Worm (Caenorhabditis elegans) whole organism, midembryonic: ENCODE data around the gene F10G7.10.

ENCODE experiments used
- T22C8.4 ChIP-seq: fragments of 200-800 bp; sonication (Bioruptor generic); IDR thresholded peaks from 2 replicates; pipeline ENCODE4 v1.3.6; 2022; ENCODE audit warnings: missing genetic modification characterization, missing compliant biosample characterization
- cog-1 ChIP-seq: sonication (generic microtip); optimal IDR thresholded peaks from 2 replicates; lab custom pipeline; 2016; ENCODE audit warnings: missing genetic modification characterization, missing compliant biosample characterization
- flt-1 ChIP-seq: fragments of 200-800 bp; sonication (Bioruptor generic); IDR thresholded peaks from 2 replicates; pipeline ENCODE4 v1.3.6; 2022; ENCODE audit warnings: missing genetic modification characterization, missing compliant biosample characterization
- klf-2 ChIP-seq: fragments of 200-800 bp; sonication (Bioruptor generic); conservative IDR thresholded peaks from 2 replicates; pipeline ENCODE4 v1.3.6; 2022; ENCODE audit warnings: missing genetic modification reagents, missing genetic modification characterization, missing compliant biosample characterization
- med-1 ChIP-seq: sonication (generic microtip); optimal IDR thresholded peaks from 2 replicates; lab custom pipeline; 2017; ENCODE audit warnings: missing genetic modification characterization, mild to moderate bottlenecking, missing compliant biosample characterization, antibody characterized with exemption, missing genetic modification reagents; ENCODE audit not compliant: insufficient read depth
- ref-1 ChIP-seq: fragments of 200-800 bp; sonication (Bioruptor generic); conservative IDR thresholded peaks from 2 replicates; pipeline ENCODE4 v1.3.6; 2022; ENCODE audit warnings: missing genetic modification reagents, missing genetic modification characterization, missing compliant biosample characterization
- tab-1 ChIP-seq: fragments of 200-800 bp; sonication (Bioruptor generic); IDR thresholded peaks from 2 replicates; pipeline ENCODE4 v1.3.6; 2022; ENCODE audit warnings: missing genetic modification characterization, missing compliant biosample characterization
- ztf-23 ChIP-seq: fragments of 200-800 bp; sonication (Bioruptor generic); IDR thresholded peaks from 2 replicates; pipeline ENCODE4 v1.3.6; 2022; ENCODE audit warnings: missing genetic modification reagents, missing genetic modification characterization, missing compliant biosample characterization
- ztf-29 ChIP-seq: fragments of 200-800 bp; sonication (Bioruptor generic); IDR thresholded peaks from 2 replicates; pipeline ENCODE4 v1.3.6; 2022; ENCODE audit warnings: missing genetic modification reagents, missing genetic modification characterization, missing compliant biosample characterization

Gene F10G7.10

DNA sequence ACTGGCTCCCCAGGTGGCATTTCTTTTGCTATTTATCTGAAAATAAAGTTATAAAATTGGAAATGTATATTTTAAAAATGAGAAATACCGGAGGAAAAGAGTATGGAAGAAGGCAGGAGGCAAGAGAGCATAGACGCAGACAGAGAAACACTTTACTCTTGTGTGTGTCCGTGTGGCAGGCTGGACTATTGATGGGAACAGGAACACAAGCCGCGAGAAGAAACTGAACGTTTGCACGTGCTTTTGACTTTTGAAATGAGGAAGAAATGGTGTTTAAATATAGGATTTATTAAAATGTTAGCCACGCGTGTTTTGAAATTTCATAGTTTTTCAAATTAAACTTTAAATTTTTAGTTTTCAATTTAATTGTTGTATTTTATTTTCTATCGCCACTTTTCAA lies at the start of gene F10G7.10:
TSS of gene F10G7.10 (minus strand) at position 145 of the 400 bp plus-strand sequence.
- TF ChIP-seq ztf-29 (GFP tag; lab: Robert Waterston, UW) (no peak), klf-2 (no peak), flt-1 (GFP tag; lab: Robert Waterston, UW) (no peak), cog-1 (tag; lab: Kevin White, UChicago) (no peak), ref-1 (GFP tag; lab: Robert Waterston, UW) (no peak), T22C8.4 (no peak), tab-1 (no peak), med-1 (GFP tag; lab: Kevin White, UChicago) (no peak), ztf-23 (GFP tag; lab: Robert Waterston, UW) (no peak)

ce11 chrII:4775802-4776201 lies 49.7 kb upstream of the F10G7.10 start:
- TF ChIP-seq tab-1 (no peak), klf-2 (no peak), flt-1 (GFP tag; lab: Robert Waterston, UW) (no peak), ztf-23 (GFP tag; lab: Robert Waterston, UW) (no peak), ztf-29 (GFP tag; lab: Robert Waterston, UW) (no peak), med-1 (GFP tag; lab: Kevin White, UChicago) (no peak), ref-1 (GFP tag; lab: Robert Waterston, UW) (no peak), T22C8.4 (no peak), cog-1 (tag; lab: Kevin White, UChicago) (no peak)

ce11 chrII:4773891-4774432 lies 47.9 kb upstream of the F10G7.10 start, which contains the start of the genes F26G1.9 and F26G1.10:
Gene F26G1.9 (minus strand): TSS chrII:4773991.
Gene F26G1.10 (plus strand): TSS chrII:4774382.
- TF ChIP-seq flt-1 (GFP tag; lab: Robert Waterston, UW), result no peak
- TF ChIP-seq ref-1 (GFP tag; lab: Robert Waterston, UW), result no peak
- TF ChIP-seq ztf-29 (GFP tag; lab: Robert Waterston, UW), result no peak
- TF ChIP-seq tab-1, result no peak
- TF ChIP-seq klf-2, result no peak
- TF ChIP-seq med-1 (GFP tag; lab: Kevin White, UChicago), result no peak
- TF ChIP-seq ztf-23 (GFP tag; lab: Robert Waterston, UW), result no peak

ce11 chrII:4772441-4772840 lies 46.4 kb upstream of the F10G7.10 start:
- TF ChIP-seq cog-1 (tag; lab: Kevin White, UChicago) (no peak), ztf-29 (GFP tag; lab: Robert Waterston, UW) (no peak)

DNA sequence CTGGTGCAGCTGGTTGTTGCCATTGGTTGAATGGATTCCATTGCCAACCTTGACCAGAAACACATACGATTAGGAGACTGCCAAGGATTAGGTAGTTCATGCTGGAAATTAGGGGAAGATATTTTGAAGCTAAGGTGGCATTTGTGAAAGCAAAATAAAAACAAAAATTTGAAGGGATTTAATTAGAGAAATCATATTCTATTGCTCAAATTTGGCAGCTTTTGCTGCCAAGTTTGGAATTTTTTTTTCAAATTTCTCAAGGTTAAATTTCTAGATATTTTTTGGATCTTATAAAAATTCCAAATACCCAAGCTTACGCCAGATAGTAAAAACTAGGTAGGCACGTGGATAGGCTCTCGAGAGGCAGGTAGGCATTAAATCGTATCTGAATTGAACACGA lies 45.2 kb upstream of the F10G7.10 start, which contains the start of gene F26G1.5:
TSS of gene F26G1.5 (minus strand) at position 101 of the 400 bp plus-strand sequence.
- TF ChIP-seq ztf-23 (GFP tag; lab: Robert Waterston, UW) (no peak), klf-2 (no peak), ref-1 (GFP tag; lab: Robert Waterston, UW) (no peak), flt-1 (GFP tag; lab: Robert Waterston, UW) (no peak), tab-1 (no peak), T22C8.4 (no peak), med-1 (GFP tag; lab: Kevin White, UChicago) (no peak), cog-1 (tag; lab: Kevin White, UChicago) (no peak), ztf-29 (GFP tag; lab: Robert Waterston, UW) (no peak)

- no peak for TF ChIP-seq flt-1 (GFP tag; lab: Robert Waterston, UW)
- no peak for TF ChIP-seq cog-1 (tag; lab: Kevin White, UChicago)
- TF ChIP-seq ztf-29 (GFP tag; lab: Robert Waterston, UW), result no peak
Measured at ce11 chrII:4769886-4770285, 43.8 kb upstream of the F10G7.10 start.

DNA sequence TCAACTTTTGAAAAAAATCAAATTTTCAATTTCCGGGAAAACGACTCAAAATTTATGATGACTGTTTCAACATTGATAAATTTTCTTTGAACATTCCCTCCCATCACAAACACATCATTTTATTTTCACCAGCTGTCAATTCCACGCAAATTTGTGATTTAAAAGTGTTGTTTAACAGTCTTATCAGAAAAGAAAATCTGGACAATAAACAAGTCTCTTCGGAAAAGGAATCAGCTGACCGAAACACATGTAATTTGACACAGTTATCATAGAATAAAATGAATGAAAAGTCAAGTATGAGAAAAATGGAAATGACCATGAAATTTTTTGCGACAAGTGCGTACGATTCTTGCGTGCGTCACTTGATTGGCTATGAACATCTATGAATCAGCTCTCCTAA lies 43.0 kb upstream of the F10G7.10 start:
- TF ChIP-seq klf-2 (no peak), flt-1 (GFP tag; lab: Robert Waterston, UW) (no peak), tab-1 (no peak), ref-1 (GFP tag; lab: Robert Waterston, UW) (no peak), ztf-23 (GFP tag; lab: Robert Waterston, UW) (no peak), med-1 (GFP tag; lab: Kevin White, UChicago) (no peak), ztf-29 (GFP tag; lab: Robert Waterston, UW) (no peak), cog-1 (tag; lab: Kevin White, UChicago) (no peak), T22C8.4 (no peak)

DNA sequence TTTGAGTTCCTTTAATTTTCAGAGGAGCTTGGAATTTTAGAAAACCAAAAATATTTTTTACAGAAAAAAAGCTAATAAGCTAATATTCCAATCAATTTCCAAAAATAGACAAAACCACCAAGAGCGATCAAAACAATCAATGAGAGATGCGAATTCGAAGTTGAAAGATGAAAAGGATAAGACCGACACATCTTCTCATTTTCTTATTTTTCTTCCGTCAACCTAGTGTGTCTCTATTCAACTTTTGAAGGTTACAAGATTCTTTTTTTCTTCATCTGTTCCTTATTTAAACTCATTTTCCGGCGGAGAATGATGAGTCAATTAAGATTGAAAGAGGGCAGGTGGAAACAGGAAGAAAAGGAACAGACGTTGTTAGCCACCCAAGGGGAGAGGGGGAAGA lies 41.5 kb upstream of the F10G7.10 start:
- no peak for TF ChIP-seq cog-1 (tag; lab: Kevin White, UChicago)
- no peak for TF ChIP-seq ztf-23 (GFP tag; lab: Robert Waterston, UW)
- no peak for TF ChIP-seq klf-2
- TF ChIP-seq ztf-29 (GFP tag; lab: Robert Waterston, UW), result no peak
- TF ChIP-seq tab-1, result no peak
- no peak for TF ChIP-seq flt-1 (GFP tag; lab: Robert Waterston, UW)
- TF ChIP-seq med-1 (GFP tag; lab: Kevin White, UChicago), result no peak
- no peak for TF ChIP-seq T22C8.4
- no peak for TF ChIP-seq ref-1 (GFP tag; lab: Robert Waterston, UW)

DNA sequence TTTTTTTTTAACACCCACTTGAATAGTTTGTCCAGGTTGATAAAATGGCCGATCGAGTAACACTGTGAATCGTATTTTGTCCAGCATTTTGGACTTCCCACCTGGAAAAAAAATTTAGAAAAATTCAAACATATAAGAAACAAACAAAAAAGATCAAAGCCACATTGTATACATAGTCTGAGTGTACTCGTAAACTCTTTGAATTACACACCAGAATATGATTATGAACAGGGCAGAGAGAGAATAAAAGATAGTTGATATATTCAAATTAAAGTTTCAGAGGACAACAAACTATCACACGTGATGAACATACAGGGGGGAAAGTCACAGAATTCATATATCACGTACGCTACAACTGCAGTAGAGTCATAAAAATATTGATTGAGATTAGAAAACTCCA lies 40.2 kb upstream of the F10G7.10 start, which contains the start of gene ttm-2:
TSS of gene ttm-2 (minus strand) at position 101 of the 400 bp plus-strand sequence.
- TF ChIP-seq ztf-29 (GFP tag; lab: Robert Waterston, UW), result no peak
- TF ChIP-seq ztf-23 (GFP tag; lab: Robert Waterston, UW), result no peak
- no peak for TF ChIP-seq flt-1 (GFP tag; lab: Robert Waterston, UW)
- TF ChIP-seq cog-1 (tag; lab: Kevin White, UChicago), result no peak
- no peak for TF ChIP-seq T22C8.4
- TF ChIP-seq tab-1, result no peak
- no peak for TF ChIP-seq ref-1 (GFP tag; lab: Robert Waterston, UW)
- TF ChIP-seq klf-2, result no peak
- TF ChIP-seq med-1 (GFP tag; lab: Kevin White, UChicago), result no peak
